Worm (Caenorhabditis elegans) whole organism, young adult: ENCODE measurements around the gene srh-80.

Experiments
- B0336.3 ChIP-seq: fragments of 200-800 bp; sonication (Bioruptor generic); IDR thresholded peaks from 2 replicates; pipeline ENCODE4 v1.3.6; 2022; ENCODE audit warnings: missing genetic modification characterization, missing compliant biosample characterization
- D2030.7 ChIP-seq: fragments of 200-800 bp; sonication (Bioruptor generic); IDR thresholded peaks from 2 replicates; pipeline ENCODE4 v1.3.6; 2022; ENCODE audit warnings: missing genetic modification reagents, missing genetic modification characterization, missing compliant biosample characterization
- F10E7.11 ChIP-seq: sonication (generic microtip); optimal IDR thresholded peaks from 2 replicates; lab custom pipeline; 2017; ENCODE audit warnings: mild to moderate bottlenecking, missing genetic modification characterization, moderate library complexity, missing compliant biosample characterization
- F22D6.2 ChIP-seq: sonication (generic microtip); optimal IDR thresholded peaks from 2 replicates; lab custom pipeline; 2016; ENCODE audit warnings: mild to moderate bottlenecking, missing genetic modification characterization, missing compliant biosample characterization
- F57A8.1 ChIP-seq: fragments of 200-800 bp; sonication (Bioruptor generic); optimal IDR thresholded peaks from 2 replicates; lab custom pipeline; 2018; ENCODE audit warnings: mild to moderate bottlenecking, missing genetic modification characterization, moderate library complexity, missing compliant biosample characterization
- Y53F4B.3 ChIP-seq: fragments of 200-800 bp; sonication (Bioruptor generic); IDR thresholded peaks from 2 replicates; pipeline ENCODE4 v1.3.6; 2022; ENCODE audit warnings: missing genetic modification reagents, missing genetic modification characterization, missing compliant biosample characterization
- Y56A3A.18 ChIP-seq: fragments of 200-800 bp; sonication (Bioruptor generic); IDR thresholded peaks from 2 replicates; pipeline ENCODE4 v1.3.6; 2022; ENCODE audit warnings: missing genetic modification reagents, missing genetic modification characterization, missing compliant biosample characterization
- Y79H2A.3 ChIP-seq: fragments of 200-800 bp; sonication (Bioruptor generic); conservative IDR thresholded peaks from 2 replicates; pipeline ENCODE4 v1.3.6; 2022; ENCODE audit warnings: missing genetic modification reagents, missing genetic modification characterization, missing compliant biosample characterization
- atf-7 ChIP-seq: sonication (generic microtip); optimal IDR thresholded peaks from 2 replicates; lab custom pipeline; 2017; ENCODE audit warnings: mild to moderate bottlenecking, missing genetic modification characterization, missing compliant biosample characterization
- bed-2 ChIP-seq: fragments of 200-800 bp; sonication (Bioruptor generic); IDR thresholded peaks from 2 replicates; pipeline ENCODE4 v1.3.6; 2022; ENCODE audit warnings: missing genetic modification reagents, missing genetic modification characterization, missing compliant biosample characterization
- dox-1 ChIP-seq: fragments of 200-800 bp; sonication (Bioruptor generic); IDR thresholded peaks from 2 replicates; pipeline ENCODE4 v1.3.6; 2022; ENCODE audit warnings: missing genetic modification reagents, missing genetic modification characterization, missing compliant biosample characterization
- dpl-1 ChIP-seq: fragments of 150-350 bp; optimal IDR thresholded peaks from 2 replicates; lab custom pipeline; 2014; ENCODE audit warnings: missing biosample characterization, missing genetic modification reagents, missing genetic modification characterization
- egrh-3 ChIP-seq: fragments of 200-800 bp; sonication (Bioruptor generic); IDR thresholded peaks from 2 replicates; pipeline ENCODE4 v1.3.6; 2022; ENCODE audit warnings: missing genetic modification reagents, missing genetic modification characterization, missing compliant biosample characterization
- gei-17 ChIP-seq: fragments of 200-800 bp; sonication (Bioruptor generic); optimal IDR thresholded peaks from 2 replicates; lab custom pipeline; 2018; ENCODE audit warnings: mild to moderate bottlenecking, missing genetic modification characterization, missing compliant biosample characterization
- hmg-1.2 ChIP-seq: fragments of 200-800 bp; sonication (Bioruptor generic); IDR thresholded peaks from 2 replicates; pipeline ENCODE4 v1.3.6; 2022; ENCODE audit warnings: missing genetic modification reagents, missing genetic modification characterization, missing compliant biosample characterization
- let-526 ChIP-seq: fragments of 200-800 bp; sonication (Bioruptor generic); IDR thresholded peaks from 2 replicates; pipeline ENCODE4 v1.3.6; 2022; ENCODE audit warnings: missing genetic modification reagents, missing genetic modification characterization, missing compliant biosample characterization
- let-607 ChIP-seq, 2 experiments: fragments of 200-800 bp in 1 of 2; sonication (Bioruptor generic) in 1 of 2; sonication (generic microtip) in 1 of 2; optimal IDR thresholded peaks; 2 replicates each; lab custom pipeline; 2016 to 2018; ENCODE audit warnings: mild to moderate bottlenecking in 2 of 2, missing compliant biosample characterization in 2 of 2, missing genetic modification characterization in 2 of 2, moderate library complexity in 2 of 2, missing genotype in 1 of 2
- lin-40 ChIP-seq: sonication (generic microtip); optimal IDR thresholded peaks from 2 replicates; lab custom pipeline; 2016; ENCODE audit warnings: missing genetic modification characterization, mild to moderate bottlenecking, missing compliant biosample characterization, missing genotype, missing genetic modification reagents
- lin-54 ChIP-seq: fragments of 200-800 bp; sonication (Bioruptor generic); optimal IDR thresholded peaks from 2 replicates; lab custom pipeline; 2018; ENCODE audit warnings: mild to moderate bottlenecking, missing genetic modification characterization, missing compliant biosample characterization
- lir-1 ChIP-seq: fragments of 200-800 bp; sonication (Bioruptor generic); conservative IDR thresholded peaks from 2 replicates; pipeline ENCODE4 v1.3.6; 2022; ENCODE audit warnings: missing genetic modification reagents, missing genetic modification characterization, missing compliant biosample characterization
- lsl-1 ChIP-seq: fragments of 200-800 bp; sonication (Bioruptor generic); optimal IDR thresholded peaks from 2 replicates; lab custom pipeline; 2018; ENCODE audit warnings: mild to moderate bottlenecking, missing genetic modification characterization, moderate library complexity, missing compliant biosample characterization
- madf-6 ChIP-seq: fragments of 200-800 bp; sonication (Bioruptor generic); IDR thresholded peaks from 2 replicates; pipeline ENCODE4 v1.3.6; 2022; ENCODE audit warnings: missing genetic modification reagents, missing genetic modification characterization, missing compliant biosample characterization
- madf-8 ChIP-seq: fragments of 200-800 bp; sonication (Bioruptor generic); conservative IDR thresholded peaks from 2 replicates; pipeline ENCODE4 v1.3.6; 2022; ENCODE audit warnings: missing genetic modification reagents, missing genetic modification characterization, missing compliant biosample characterization
- mcd-1 ChIP-seq: fragments of 200-800 bp; sonication (Bioruptor generic); IDR thresholded peaks from 2 replicates; pipeline ENCODE4 v1.3.6; 2022; ENCODE audit warnings: missing genetic modification reagents, missing genetic modification characterization, missing compliant biosample characterization
- mel-28 ChIP-seq: sonication (generic microtip); optimal IDR thresholded peaks from 2 replicates; lab custom pipeline; 2016; ENCODE audit warnings: borderline replicate concordance, mild to moderate bottlenecking, missing genetic modification characterization, missing compliant biosample characterization
- mxl-1 ChIP-seq: sonication (generic microtip); optimal IDR thresholded peaks from 2 replicates; lab custom pipeline; 2016; ENCODE audit warnings: missing genetic modification characterization, missing compliant biosample characterization
- nfyb-1 ChIP-seq: fragments of 200-800 bp; sonication (Bioruptor generic); IDR thresholded peaks from 2 replicates; pipeline ENCODE4 v1.3.6; 2022; ENCODE audit warnings: missing genetic modification reagents, missing genetic modification characterization, missing compliant biosample characterization
- nhr-120 ChIP-seq: fragments of 200-800 bp; sonication (Bioruptor generic); IDR thresholded peaks from 2 replicates; pipeline ENCODE4 v1.3.6; 2022; ENCODE audit warnings: missing genetic modification characterization, missing compliant biosample characterization
- pbrm-1 ChIP-seq: fragments of 200-800 bp; sonication (Bioruptor generic); IDR thresholded peaks from 2 replicates; pipeline ENCODE4 v1.3.6; 2022; ENCODE audit warnings: missing genetic modification reagents, missing genetic modification characterization, missing compliant biosample characterization
- pha-4 ChIP-seq: fragments of 150-350 bp; sonication (generic microtip); optimal IDR thresholded peaks from 2 replicates; lab custom pipeline; 2014; ENCODE audit warnings: missing biosample characterization, missing genetic modification reagents, missing genetic modification characterization
- rpc-1 ChIP-seq, 2 experiments: fragments of 150-350 bp in 1 of 2; sonication (generic microtip) in 1 of 2; optimal IDR thresholded peaks; 2 replicates each; lab custom pipeline; 2014 to 2018; ENCODE audit warnings: missing biosample characterization in 1 of 2, missing genetic modification characterization in 1 of 2, missing genetic modification reagents in 1 of 2, missing genotype in 1 of 2
- sea-2 ChIP-seq: fragments of 200-800 bp; sonication (Bioruptor generic); IDR thresholded peaks from 2 replicates; pipeline ENCODE4 v1.3.6; 2022; ENCODE audit warnings: missing genetic modification characterization, missing compliant biosample characterization
- snpc-4 ChIP-seq, 5 experiments: fragments of 150-350 bp in 1 of 5; sonication (generic microtip) in 4 of 5; optimal IDR thresholded peaks; 2 replicates each; lab custom pipeline; 2014 to 2018; ENCODE audit warnings: missing genetic modification characterization in 5 of 5, missing biosample characterization in 3 of 5, antibody characterized with exemption in 2 of 5, mild to moderate bottlenecking in 2 of 5, missing compliant biosample characterization in 2 of 5, missing genotype in 2 of 5, moderate library complexity in 2 of 5, missing genetic modification reagents in 1 of 5
- tbp1 ChIP-seq: fragments of 200-800 bp; sonication (Bioruptor generic); optimal IDR thresholded peaks from 2 replicates; lab custom pipeline; 2018; ENCODE audit warnings: mild to moderate bottlenecking, missing genetic modification characterization, missing compliant biosample characterization
- tbx-9 ChIP-seq: sonication (generic microtip); optimal IDR thresholded peaks from 2 replicates; lab custom pipeline; 2016; ENCODE audit warnings: borderline replicate concordance, missing genetic modification characterization, inconsistent platforms, missing compliant biosample characterization
- xnd-1 ChIP-seq: sonication (generic microtip); optimal IDR thresholded peaks from 2 replicates; lab custom pipeline; 2016; ENCODE audit warnings: missing genotype, missing genetic modification reagents, missing genetic modification characterization, missing compliant biosample characterization
- zfh-2 ChIP-seq: fragments of 200-800 bp; sonication (Bioruptor generic); conservative IDR thresholded peaks from 2 replicates; pipeline ENCODE4 v1.3.6; 2022; ENCODE audit warnings: missing genetic modification reagents, missing genetic modification characterization, missing compliant biosample characterization
- ztf-18 ChIP-seq: sonication (generic microtip); optimal IDR thresholded peaks from 2 replicates; lab custom pipeline; 2016; ENCODE audit warnings: missing genotype, mild to moderate bottlenecking, missing genetic modification characterization, missing compliant biosample characterization
- ztf-26 ChIP-seq: sonication (generic microtip); optimal IDR thresholded peaks from 2 replicates; lab custom pipeline; 2017; ENCODE audit warnings: missing genetic modification characterization, missing compliant biosample characterization
- ztf-6 ChIP-seq: fragments of 200-800 bp; sonication (Bioruptor generic); IDR thresholded peaks from 2 replicates; pipeline ENCODE4 v1.3.6; 2022; ENCODE audit warnings: missing genetic modification reagents, missing genetic modification characterization, missing compliant biosample characterization

The srh-80 gene

DNA sequence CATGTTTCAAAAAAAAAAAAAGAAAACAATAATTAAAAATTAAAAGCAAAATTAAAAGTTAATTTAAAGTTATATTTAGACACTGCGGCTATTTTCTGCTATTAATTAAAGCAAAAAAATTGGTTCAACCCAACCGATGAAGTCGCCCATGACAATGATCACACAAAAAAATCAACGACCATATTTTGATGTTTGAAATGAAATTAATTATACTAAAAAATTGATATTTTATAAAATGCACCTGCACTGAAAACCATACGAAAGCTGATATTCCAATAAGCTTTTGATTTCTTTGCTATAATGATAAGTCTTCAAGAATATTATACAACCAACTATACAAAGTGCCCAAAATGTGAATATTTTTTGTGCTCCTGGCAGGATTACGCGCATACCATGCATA is at the start of gene srh-80:
srh-80 (plus strand) TSS at position 301 of the 400 bp plus-strand sequence.
- TF ChIP-seq Y79H2A.3 (GFP tag; lab: Robert Waterston, UW), result no peak

DNA sequence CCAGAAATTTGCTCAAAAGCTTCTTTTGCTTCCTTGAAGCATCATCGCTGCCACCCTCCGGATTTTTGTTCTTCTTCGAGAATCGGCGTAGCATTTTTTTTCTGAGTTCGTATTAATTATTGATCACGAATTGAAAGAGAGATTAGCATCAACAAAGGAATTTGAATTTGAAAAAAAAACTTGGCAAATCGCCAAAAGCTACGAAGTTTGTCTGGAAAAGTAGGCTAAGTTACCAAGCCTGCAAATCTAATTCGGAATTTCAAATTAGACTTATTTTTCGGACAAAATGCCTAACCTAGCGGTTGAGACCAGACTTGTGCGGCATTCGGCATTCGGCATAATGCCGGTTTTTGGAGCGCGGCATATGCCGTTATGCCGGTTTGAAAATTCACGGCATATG is 47.6 kb upstream of the srh-80 start, which contains the start of gene cfap-36:
cfap-36 (minus strand) TSS at position 101 of the 400 bp plus-strand sequence.
- TF ChIP-seq mxl-1 (tag; lab: Kevin White, UChicago), result no peak
- no peak for TF ChIP-seq pha-4 (tag; lab: Kevin White, UChicago)
- no peak for TF ChIP-seq pbrm-1 (GFP tag; lab: Robert Waterston, UW)
- no peak for TF ChIP-seq tbx-9
- no peak for TF ChIP-seq let-526 (GFP tag; lab: Robert Waterston, UW)
- TF ChIP-seq F10E7.11, result no peak

DNA sequence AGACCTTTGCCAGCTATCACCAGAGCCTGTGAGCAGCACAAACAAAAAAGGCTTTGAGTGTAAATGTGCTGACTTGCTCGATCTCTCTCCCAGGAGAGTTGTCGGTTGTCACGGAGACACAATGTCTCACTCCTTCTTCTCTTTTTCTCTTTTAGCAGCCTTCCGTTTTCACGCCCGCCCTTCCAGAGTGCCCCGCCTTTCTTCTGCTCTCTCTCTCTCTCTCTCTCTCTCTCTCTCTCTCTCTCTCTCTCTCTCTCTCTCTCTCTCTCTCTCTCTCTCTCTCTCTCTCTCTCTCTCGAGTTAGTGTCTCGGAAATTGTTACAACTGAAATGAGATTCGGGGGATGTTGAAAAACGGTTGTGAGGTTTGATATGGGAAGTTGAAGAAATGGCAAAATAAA is 46.3 kb upstream of the srh-80 start:
- TF ChIP-seq D2030.7 (GFP tag; lab: Robert Waterston, UW), result peak; percentile 36; the same call in 1 of the 2 replicates
- 0 out of 2 replicates have a peak, but pooled peaks have one; percentile 11 for TF ChIP-seq hmg-1.2 (GFP tag; lab: Robert Waterston, UW)
- no peak for TF ChIP-seq B0336.3 (GFP tag; lab: Robert Waterston, UW)
- TF ChIP-seq snpc-4 (GFP tag; optimal IDR thresholded peaks at IDR 0.05; lab: Kevin White, UChicago), result no peak
- TF ChIP-seq snpc-4 (tag; optimal IDR thresholded peaks at IDR 0.05; lab: Kevin White, UChicago), result no peak
- peak; percentile 54 for TF ChIP-seq egrh-3 (GFP tag; lab: Robert Waterston, UW)
- TF ChIP-seq mel-28 (tag; lab: Kevin White, UChicago), result no peak
- TF ChIP-seq mcd-1 (GFP tag; lab: Robert Waterston, UW), result peak; percentile 26; the same call in 1 of the 2 replicates

DNA sequence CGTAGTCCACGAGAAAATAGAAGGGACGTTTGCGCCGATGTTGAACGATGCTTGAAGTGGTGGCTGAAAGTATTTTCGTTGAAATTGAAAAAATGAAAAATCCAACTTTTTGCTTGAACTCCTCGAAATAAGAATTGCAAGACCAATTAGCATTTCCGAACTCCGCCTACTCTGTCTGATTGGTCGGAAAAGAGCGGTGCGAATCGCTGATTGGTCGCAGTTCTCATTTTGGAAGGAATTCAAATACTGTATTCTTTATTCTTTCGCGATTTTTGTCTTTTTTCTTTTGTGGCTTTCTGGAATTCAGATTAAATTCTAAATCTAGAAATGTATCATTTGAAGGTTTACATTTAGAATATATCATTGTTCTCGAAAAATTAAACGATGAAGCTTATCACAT is 45.2 kb upstream of the srh-80 start:
- no peak for TF ChIP-seq lin-40 (tag; lab: Kevin White, UChicago)
- TF ChIP-seq ztf-26 (tag; lab: Kevin White, UChicago), result no peak
- no peak for TF ChIP-seq atf-7 (tag; lab: Kevin White, UChicago)
- no peak for TF ChIP-seq gei-17
- no peak for TF ChIP-seq madf-6 (GFP tag; lab: Robert Waterston, UW)
- no peak for TF ChIP-seq Y53F4B.3 (GFP tag; lab: Robert Waterston, UW)
- TF ChIP-seq dox-1, result no peak
- no peak for TF ChIP-seq sea-2 (GFP tag; lab: Robert Waterston, UW)
- TF ChIP-seq tbp1, result no peak
- TF ChIP-seq nfyb-1, result no peak
- no peak for TF ChIP-seq lir-1 (GFP tag; lab: Robert Waterston, UW)
- TF ChIP-seq F22D6.2 (tag; lab: Kevin White, UChicago), result no peak
- no peak for TF ChIP-seq let-607 (tag; optimal IDR thresholded peaks at IDR 0.05; lab: Kevin White, UChicago)
- TF ChIP-seq dpl-1 (GFP tag; lab: Kevin White, UChicago), result no peak

DNA sequence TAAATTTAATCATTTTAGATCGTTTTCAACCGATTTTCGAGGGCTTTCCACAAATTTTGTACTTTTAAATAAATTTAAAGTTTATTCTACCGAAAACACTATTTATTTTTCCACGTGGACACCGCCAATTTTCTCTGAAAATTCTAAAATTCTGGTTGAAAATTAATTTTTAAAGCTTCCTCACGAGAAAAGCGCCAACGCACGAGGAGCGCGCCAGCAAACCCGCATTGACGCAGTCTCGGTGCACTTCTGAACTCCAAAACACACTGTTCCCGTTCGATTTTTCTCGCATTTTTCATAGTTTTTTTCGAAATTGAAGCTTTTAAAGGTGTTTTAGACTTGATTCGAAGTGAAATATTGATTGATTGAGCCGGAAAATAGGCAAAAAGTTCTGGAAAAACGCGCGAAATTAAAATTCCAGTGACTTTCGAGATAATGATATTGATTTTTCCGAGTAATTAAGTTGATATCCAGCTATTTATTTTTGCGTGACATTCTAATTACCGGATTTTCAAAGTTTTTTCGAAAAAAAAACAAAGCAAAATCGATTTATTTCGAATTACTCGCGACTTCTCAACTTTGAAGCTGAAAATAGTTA is 42.8 kb upstream of the srh-80 start, which contains the start of gene cul-3:
cul-3 (plus strand) TSS at position 548 of the 598 bp plus-strand sequence.
- TF ChIP-seq F57A8.1 (GFP tag; lab: Kevin White, UChicago), result no peak
- TF ChIP-seq mcd-1 (GFP tag; lab: Robert Waterston, UW), result peak; percentile 77
- TF ChIP-seq lin-54 (GFP tag; lab: Kevin White, UChicago), result peak; percentile 56
- no peak for TF ChIP-seq ztf-6 (GFP tag; lab: Robert Waterston, UW)
- TF ChIP-seq lsl-1 (GFP tag; lab: Kevin White, UChicago), result peak; percentile 39
- no peak for TF ChIP-seq rpc-1 (optimal IDR thresholded peaks at IDR 0.05; lab: Kevin White, UChicago)
- no peak for TF ChIP-seq rpc-1 (tag; optimal IDR thresholded peaks at IDR 0.05; lab: Kevin White, UChicago)
- TF ChIP-seq ztf-18 (tag; lab: Kevin White, UChicago), result peak; percentile 93
- no peak for TF ChIP-seq nhr-120 (GFP tag; lab: Robert Waterston, UW)
- no peak for TF ChIP-seq B0336.3 (GFP tag; lab: Robert Waterston, UW)
- no peak for TF ChIP-seq xnd-1 (tag; lab: Kevin White, UChicago)
- TF ChIP-seq snpc-4 (GFP tag; optimal IDR thresholded peaks at IDR 0.05; lab: Kevin White, UChicago), result no peak
- TF ChIP-seq snpc-4 (tag; optimal IDR thresholded peaks at IDR 0.05; lab: Kevin White, UChicago), result peak in 1 of 4 experiments; percentile 9
- TF ChIP-seq bed-2, result no peak
- no peak; the same call in 1 of the 2 replicates for TF ChIP-seq madf-8 (GFP tag; lab: Robert Waterston, UW)
- TF ChIP-seq Y56A3A.18, result no peak
- TF ChIP-seq zfh-2 (GFP tag; lab: Robert Waterston, UW), result no peak
- 0 out of 2 replicates have a peak, but pooled peaks have one; percentile 11 for TF ChIP-seq hmg-1.2 (GFP tag; lab: Robert Waterston, UW)
